Fruit fly (Drosophila melanogaster) whole organism, pupa: ENCODE results near the gene Sec16.

Source experiments
- CG10348 ChIP-seq: fragments of 200-800 bp; sonication (Bioruptor generic); IDR thresholded peaks from 2 replicates; pipeline ENCODE4 v1.3.6; 2022; ENCODE audit warnings: missing biosample characterization, missing genetic modification characterization
- CG12605 ChIP-seq: fragments of 200-800 bp; sonication (Bioruptor generic); IDR thresholded peaks from 2 replicates; pipeline ENCODE4 v1.3.6; 2022; ENCODE audit warnings: missing biosample characterization, missing genetic modification characterization
- CG13204 ChIP-seq: fragments of 200-800 bp; sonication (Bioruptor generic); optimal IDR thresholded peaks from 2 replicates; lab custom pipeline; 2018; ENCODE audit warnings: missing biosample characterization, mild to moderate bottlenecking, missing genetic modification characterization, moderate library complexity
- CG14655 ChIP-seq: fragments of 200-800 bp; sonication (Bioruptor generic); optimal IDR thresholded peaks from 3 replicates; lab custom pipeline; 2017; ENCODE audit warnings: mild to moderate bottlenecking, missing biosample characterization, missing genetic modification reagents, missing genetic modification characterization
- CG15710 ChIP-seq: fragments of 200-800 bp; sonication (Bioruptor generic); optimal IDR thresholded peaks from 2 replicates; lab custom pipeline; 2018; ENCODE audit warnings: missing biosample characterization, mild to moderate bottlenecking, missing genetic modification characterization, moderate library complexity
- CG17806 ChIP-seq: fragments of 200-800 bp; sonication (Bioruptor generic); optimal IDR thresholded peaks from 2 replicates; lab custom pipeline; 2018; ENCODE audit warnings: missing biosample characterization, mild to moderate bottlenecking, missing genetic modification characterization, moderate library complexity
- CG32121 ChIP-seq: fragments of 200-800 bp; sonication (Bioruptor generic); IDR thresholded peaks from 2 replicates; pipeline ENCODE4 v1.3.6; 2022; ENCODE audit warnings: missing biosample characterization, missing genetic modification characterization
- CG34367 ChIP-seq: fragments of 200-800 bp; sonication (Bioruptor generic); optimal IDR thresholded peaks from 2 replicates; lab custom pipeline; 2018; ENCODE audit warnings: missing biosample characterization, mild to moderate bottlenecking, missing genetic modification characterization
- CG4496 ChIP-seq: fragments of 200-800 bp; sonication (Bioruptor generic); IDR thresholded peaks from 3 replicates; pipeline ENCODE4 v1.3.6; 2022; ENCODE audit warnings: missing biosample characterization, missing genetic modification characterization
- CG8159 ChIP-seq: fragments of 200-800 bp; sonication (Bioruptor generic); optimal IDR thresholded peaks from 3 replicates; lab custom pipeline; 2018; ENCODE audit warnings: missing biosample characterization, mild to moderate bottlenecking, missing genetic modification characterization, moderate library complexity
- CG8301 ChIP-seq: fragments of 200-800 bp; sonication (Bioruptor generic); optimal IDR thresholded peaks from 2 replicates; lab custom pipeline; 2018; ENCODE audit warnings: missing biosample characterization, mild to moderate bottlenecking, missing genetic modification characterization
- CG9948 ChIP-seq: fragments of 200-800 bp; sonication (Bioruptor generic); optimal IDR thresholded peaks from 2 replicates; lab custom pipeline; 2018; ENCODE audit warnings: missing biosample characterization, mild to moderate bottlenecking, missing genetic modification characterization, moderate library complexity
- D1 ChIP-seq: fragments of 200-800 bp; sonication (Bioruptor generic); optimal IDR thresholded peaks from 2 replicates; lab custom pipeline; 2018; ENCODE audit warnings: missing biosample characterization, mild to moderate bottlenecking, missing genetic modification characterization, moderate library complexity
- EcR ChIP-seq: fragments of 200-800 bp; sonication (Bioruptor generic); optimal IDR thresholded peaks from 3 replicates; lab custom pipeline; 2019; ENCODE audit warnings: missing biosample characterization, missing genetic modification characterization, mild to moderate bottlenecking, moderate library complexity, missing genetic modification reagents
- Ets98B ChIP-seq: fragments of 200-800 bp; sonication (Bioruptor generic); IDR thresholded peaks from 2 replicates; pipeline ENCODE4 v1.3.6; 2022; ENCODE audit warnings: missing biosample characterization, missing genetic modification characterization
- Pif1A ChIP-seq: fragments of 200-800 bp; sonication (Bioruptor generic); optimal IDR thresholded peaks from 3 replicates; lab custom pipeline; 2016; ENCODE audit warnings: missing biosample characterization, missing genetic modification characterization
- Pif1B ChIP-seq: fragments of 200-800 bp; sonication (Bioruptor generic); optimal IDR thresholded peaks from 3 replicates; lab custom pipeline; 2016; ENCODE audit warnings: missing biosample characterization, missing genetic modification characterization
- Snoo ChIP-seq: fragments of 200-800 bp; sonication (Bioruptor generic); optimal IDR thresholded peaks from 3 replicates; lab custom pipeline; 2017; ENCODE audit warnings: missing biosample characterization, mild to moderate bottlenecking, missing genetic modification characterization, inconsistent platforms
- fd96Ca ChIP-seq: fragments of 200-800 bp; sonication (Bioruptor generic); IDR thresholded peaks from 3 replicates; pipeline ENCODE4 v1.3.6; 2022; ENCODE audit warnings: missing biosample characterization, missing genetic modification characterization
- gl ChIP-seq: fragments of 200-800 bp; sonication (Bioruptor generic); optimal IDR thresholded peaks from 2 replicates; lab custom pipeline; 2018; ENCODE audit warnings: missing biosample characterization, mild to moderate bottlenecking, missing genetic modification characterization
- rn ChIP-seq: fragments of 200-800 bp; sonication (Bioruptor generic); IDR thresholded peaks from 2 replicates; pipeline ENCODE4 v1.3.6; 2022; ENCODE audit warnings: missing biosample characterization, missing genetic modification characterization

Gene Sec16

DNA sequence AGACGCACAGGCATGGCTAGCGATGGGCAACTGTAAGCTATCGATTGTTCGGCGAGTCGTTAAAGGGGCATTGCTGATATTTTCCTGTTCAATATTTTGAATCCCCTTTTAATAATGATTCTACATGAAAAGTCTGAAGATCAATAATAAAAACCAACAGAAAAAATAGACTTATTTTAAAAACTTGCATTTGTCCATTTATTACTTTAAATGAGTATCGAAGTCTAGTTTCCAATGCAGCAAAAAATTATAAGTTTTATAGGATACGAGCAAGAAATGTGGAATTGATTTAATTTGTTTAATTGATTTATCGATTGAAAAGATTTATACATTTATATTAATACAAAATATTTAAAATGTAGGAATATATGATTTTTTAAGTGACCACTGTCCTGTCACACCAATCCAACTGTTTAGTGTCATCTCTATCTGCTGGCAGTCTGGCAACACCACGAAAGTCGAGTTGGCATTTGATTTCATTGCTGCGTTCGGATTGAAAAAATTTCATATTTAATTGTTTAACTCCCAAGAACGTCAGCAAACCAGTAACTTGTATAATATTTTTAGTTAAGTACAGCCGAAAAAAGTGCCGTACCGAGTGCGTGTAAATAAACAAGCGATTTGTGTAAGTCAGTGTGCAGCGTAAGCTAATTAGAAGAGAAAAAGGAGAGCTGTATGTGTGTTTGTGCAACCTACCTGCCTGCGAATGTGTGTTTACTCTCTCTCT lies at the start of gene Sec16, which contains the start of gene CG1824:
TSS of gene Sec16 (plus strand) at position 438 of the 727 bp plus-strand sequence.
TSS of gene CG1824 (minus strand) at position 15 of the 727 bp plus-strand sequence.
- peak; percentile 29 for TF ChIP-seq CG8159 (tag; lab: Kevin White, UChicago)
- TF ChIP-seq Snoo (tag; lab: Kevin White, UChicago), result peak; percentile 11
- no peak for TF ChIP-seq rn (GFP tag; lab: Robert Waterston, UW)
- no peak for TF ChIP-seq CG12605 (GFP tag; lab: Robert Waterston, UW)
- no peak for TF ChIP-seq Pif1B (GFP tag; lab: Kevin White, UChicago)
- no peak for TF ChIP-seq CG32121 (GFP tag; lab: Robert Waterston, UW)
- no peak for TF ChIP-seq EcR (GFP tag; lab: Kevin White, UChicago)
- TF ChIP-seq CG34367, result no peak
- TF ChIP-seq CG17806, result no peak
- peak; percentile 11 for TF ChIP-seq CG9948 (tag; lab: Kevin White, UChicago)
- TF ChIP-seq gl (tag; lab: Kevin White, UChicago), result no peak
- peak; percentile 29 for TF ChIP-seq CG15710 (tag; lab: Kevin White, UChicago)
- TF ChIP-seq fd96Ca, result no peak
- no peak for TF ChIP-seq D1 (tag; lab: Kevin White, UChicago)

DNA sequence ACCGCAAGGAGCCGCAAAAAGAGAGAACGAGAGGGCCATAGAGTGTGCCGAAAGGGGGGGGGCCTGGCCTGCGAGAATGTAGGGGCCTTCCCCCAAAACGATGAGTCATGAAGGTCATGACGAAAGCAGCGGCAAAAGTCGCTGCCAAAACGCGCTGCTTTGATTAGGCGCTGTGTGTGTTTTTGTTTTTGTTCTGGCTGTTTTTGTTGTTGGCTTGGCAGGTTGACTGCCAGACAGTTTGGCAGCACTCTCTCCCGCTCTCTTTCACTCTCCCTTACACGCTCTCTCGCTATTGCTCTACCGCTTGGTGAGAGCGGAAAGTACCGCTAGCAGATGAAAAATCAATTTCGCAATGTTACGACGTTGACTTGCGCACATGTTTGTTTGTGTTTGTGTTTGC lies 49.7 kb upstream of the Sec16 start:
- TF ChIP-seq CG13204, result no peak
- TF ChIP-seq fd96Ca, result no peak
- no peak for TF ChIP-seq gl (tag; lab: Kevin White, UChicago)
- no peak for TF ChIP-seq Pif1A
- no peak for TF ChIP-seq CG10348 (GFP tag; lab: Robert Waterston, UW)
- no peak for TF ChIP-seq Pif1B (GFP tag; lab: Kevin White, UChicago)
- no peak for TF ChIP-seq EcR (GFP tag; lab: Kevin White, UChicago)
- TF ChIP-seq CG4496, result no peak
- no peak for TF ChIP-seq Ets98B (GFP tag; lab: Robert Waterston, UW)
- no peak for TF ChIP-seq CG14655
- TF ChIP-seq rn (GFP tag; lab: Robert Waterston, UW), result no peak
- no peak for TF ChIP-seq CG8159 (tag; lab: Kevin White, UChicago)
- no peak for TF ChIP-seq CG17806
- TF ChIP-seq CG8301 (tag; lab: Kevin White, UChicago), result no peak
- TF ChIP-seq Snoo (tag; lab: Kevin White, UChicago), result no peak
- TF ChIP-seq, all 21 proteins: peak for 0

DNA sequence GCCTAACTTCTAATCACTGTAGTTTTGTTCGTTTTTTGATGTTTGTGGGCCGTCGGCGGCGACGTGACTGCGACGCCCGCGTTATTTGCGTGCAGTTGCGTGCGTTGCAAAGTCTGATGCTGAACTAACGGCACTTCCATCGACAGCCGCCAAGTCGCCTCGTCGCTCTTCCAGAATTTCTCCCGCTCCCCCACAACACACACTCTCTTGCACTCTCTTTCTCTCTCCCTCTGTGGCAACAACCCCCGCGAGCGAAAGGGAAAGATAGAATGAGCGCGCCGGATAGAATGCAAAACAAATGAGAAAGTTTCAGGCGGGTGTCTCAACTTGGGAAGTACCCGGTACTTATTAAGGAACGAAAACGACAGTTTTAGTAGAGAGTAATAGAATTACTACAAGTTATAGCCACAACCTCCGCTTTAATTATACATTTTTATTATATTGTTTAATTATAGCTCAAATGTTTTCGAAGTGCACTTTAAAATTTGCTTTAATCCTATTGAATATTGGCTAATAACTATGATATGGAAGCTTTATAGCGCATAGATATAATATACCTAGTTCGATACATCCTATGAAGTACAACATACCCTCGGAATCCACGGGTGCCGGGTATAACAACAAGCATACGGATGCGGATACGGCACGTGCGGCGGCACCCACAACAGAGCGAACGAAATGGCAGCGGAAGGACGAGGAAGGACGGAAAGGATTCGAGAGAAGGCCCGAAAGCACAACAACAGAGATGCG lies 48.8 kb upstream of the Sec16 start:
- TF ChIP-seq fd96Ca (no peak), CG13204 (no peak), gl (tag; lab: Kevin White, UChicago) (no peak), rn (GFP tag; lab: Robert Waterston, UW) (no peak), CG8159 (tag; lab: Kevin White, UChicago) (peak; percentile 54), CG12605 (GFP tag; lab: Robert Waterston, UW) (no peak), CG14655 (no peak), Ets98B (GFP tag; lab: Robert Waterston, UW) (no peak), CG32121 (GFP tag; lab: Robert Waterston, UW) (no peak)

DNA sequence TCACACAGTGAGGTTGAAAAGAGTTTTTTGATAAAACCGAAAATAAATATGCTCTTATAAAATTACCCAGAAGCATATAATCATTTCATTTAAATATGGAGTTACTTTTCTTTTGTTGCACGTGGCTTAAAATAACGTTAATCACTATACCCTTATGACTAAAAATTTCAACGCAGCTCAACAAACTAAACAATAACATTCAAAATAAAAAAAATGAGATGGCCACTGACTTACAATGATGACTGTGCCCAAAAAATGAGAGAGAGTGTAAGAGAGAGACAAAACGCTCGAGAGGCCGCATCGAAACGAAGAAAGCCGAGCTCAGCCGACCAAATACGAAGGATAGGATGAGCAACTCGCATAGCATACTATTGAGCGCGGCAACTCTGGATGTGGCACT lies 48.2 kb upstream of the Sec16 start:
- TF ChIP-seq CG32121 (GFP tag; lab: Robert Waterston, UW) (no peak), CG14655 (no peak), CG13204 (no peak), CG8159 (tag; lab: Kevin White, UChicago) (peak; percentile 18), CG15710 (tag; lab: Kevin White, UChicago) (peak; percentile 20), Pif1A (no peak), fd96Ca (no peak), Snoo (tag; lab: Kevin White, UChicago) (no peak), CG4496 (no peak), CG17806 (peak; percentile 9), Pif1B (GFP tag; lab: Kevin White, UChicago) (no peak), D1 (tag; lab: Kevin White, UChicago) (no peak), CG8301 (tag; lab: Kevin White, UChicago) (no peak), CG9948 (tag; lab: Kevin White, UChicago) (no peak)

DNA sequence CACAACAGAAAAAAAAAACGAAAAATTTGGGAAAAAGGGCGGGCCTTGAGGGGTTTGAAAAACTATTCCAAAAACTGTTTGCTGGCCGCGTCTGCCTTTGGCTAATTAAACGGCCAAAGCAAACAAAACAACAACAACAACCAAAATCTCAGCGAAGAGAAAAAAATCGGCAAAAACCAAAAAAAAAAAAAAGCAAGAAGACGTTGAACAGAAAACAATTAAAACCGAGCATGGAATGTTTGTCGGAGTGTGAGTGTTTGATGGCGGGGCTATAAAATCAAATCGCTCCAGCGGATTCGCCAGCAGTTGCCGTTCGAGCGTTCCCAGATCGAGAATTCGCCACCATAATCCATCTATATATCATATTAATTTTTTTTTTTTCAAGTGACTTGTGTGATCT lies 43.0 kb upstream of the Sec16 start, which contains the start of gene Cpr11B:
TSS of gene Cpr11B (plus strand) at position 301 of the 400 bp plus-strand sequence.
- no peak for TF ChIP-seq EcR (GFP tag; lab: Kevin White, UChicago)
- TF ChIP-seq gl (tag; lab: Kevin White, UChicago), result no peak
- TF ChIP-seq CG32121 (GFP tag; lab: Robert Waterston, UW), result no peak
- TF ChIP-seq CG8301 (tag; lab: Kevin White, UChicago), result no peak
- TF ChIP-seq, all 21 proteins: peak for 0

DNA sequence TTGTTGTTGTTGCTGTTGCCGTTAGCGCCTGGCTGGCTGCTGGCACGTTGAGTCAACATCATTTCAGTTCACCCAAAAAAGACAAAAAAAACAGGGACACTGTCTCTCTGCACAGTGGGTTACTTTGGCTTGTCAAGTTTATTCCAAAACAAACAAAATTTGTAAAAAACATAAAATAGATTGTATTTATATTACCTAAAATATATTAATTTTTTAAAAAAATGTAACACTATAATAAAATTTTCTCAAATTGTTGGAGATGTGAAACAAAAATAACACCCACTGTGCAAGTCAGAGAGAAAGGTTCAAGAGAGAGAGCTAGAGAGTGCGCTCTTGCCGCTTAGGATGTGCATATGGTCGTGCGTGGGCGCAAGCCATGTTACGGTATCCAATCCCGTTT lies 28.2 kb upstream of the Sec16 start:
- TF ChIP-seq CG8301 (tag; lab: Kevin White, UChicago) (peak; percentile 66), Pif1A (peak; percentile 57), CG10348 (GFP tag; lab: Robert Waterston, UW) (0 out of 2 replicates have a peak, but pooled peaks have one; percentile 35), fd96Ca (peak; percentile 50; the same call in 2 of the 3 replicates), EcR (GFP tag; lab: Kevin White, UChicago) (no peak), CG8159 (tag; lab: Kevin White, UChicago) (peak; percentile 79), Snoo (tag; lab: Kevin White, UChicago) (peak; percentile 53), Pif1B (GFP tag; lab: Kevin White, UChicago) (peak; percentile 65), CG9948 (tag; lab: Kevin White, UChicago) (peak; percentile 66), CG12605 (GFP tag; lab: Robert Waterston, UW) (peak; percentile 80), rn (GFP tag; lab: Robert Waterston, UW) (no peak), CG13204 (peak; percentile 20), CG17806 (peak; percentile 71), Ets98B (GFP tag; lab: Robert Waterston, UW) (peak; percentile 71), D1 (tag; lab: Kevin White, UChicago) (no peak), CG14655 (peak; percentile 72), CG32121 (GFP tag; lab: Robert Waterston, UW) (peak; percentile 86), CG15710 (tag; lab: Kevin White, UChicago) (peak; percentile 71), CG4496 (peak; percentile 80), gl (tag; lab: Kevin White, UChicago) (no peak), CG34367 (peak; percentile 57)
